Worm (Caenorhabditis elegans): ENCODE measurements around the gene M01H9.10.

Gene M01H9.10

DNA sequence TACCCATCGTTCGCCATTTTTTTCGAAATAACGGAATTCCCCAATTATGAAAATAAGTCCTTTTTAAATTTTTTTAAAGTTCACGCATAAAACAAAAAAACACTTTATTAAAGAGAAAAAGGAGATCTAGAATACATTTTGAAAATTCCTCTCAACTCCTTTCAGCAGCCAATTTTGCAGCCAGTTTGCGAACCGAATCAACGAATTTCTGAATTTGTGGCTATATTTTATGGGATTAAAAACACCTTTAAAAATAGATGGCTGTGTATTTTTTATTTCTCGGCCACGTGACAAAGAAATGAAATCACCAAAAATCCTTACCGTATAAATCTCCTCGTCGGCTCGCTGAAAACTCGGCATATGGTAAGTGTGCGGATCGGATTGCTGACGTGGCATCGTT lies at the start of gene M01H9.10:
TSS of gene M01H9.10 (minus strand) at position 101 of the 400 bp plus-strand sequence.
- TF ChIP-seq ztf-23 (GFP tag; IDR thresholded peaks at IDR 0.05) (no peak), klf-2 (GFP tag; conservative IDR thresholded peaks at IDR 0.05) (no peak), ztf-29 (GFP tag; IDR thresholded peaks at IDR 0.05) (no peak), flt-1 (GFP tag; IDR thresholded peaks at IDR 0.05) (no peak), tab-1 (GFP tag; IDR thresholded peaks at IDR 0.05) (no peak), cog-1 (tag; optimal IDR thresholded peaks at IDR 0.05) (no peak), T22C8.4 (GFP tag; IDR thresholded peaks at IDR 0.05) (no peak), ref-1 (GFP tag; conservative IDR thresholded peaks at IDR 0.05) (no peak), med-1 (GFP tag; optimal IDR thresholded peaks at IDR 0.05; ENCODE audit: insufficient read depth) (no peak)

ce11 chrIV:4526724-4527123 lies 46.8 kb upstream of the M01H9.10 start:
- TF ChIP-seq tab-1 (GFP tag; IDR thresholded peaks at IDR 0.05) (no peak), ztf-23 (GFP tag; IDR thresholded peaks at IDR 0.05) (no peak), T22C8.4 (GFP tag; IDR thresholded peaks at IDR 0.05) (no peak), flt-1 (GFP tag; IDR thresholded peaks at IDR 0.05) (no peak), ref-1 (GFP tag; conservative IDR thresholded peaks at IDR 0.05) (no peak), ztf-29 (GFP tag; IDR thresholded peaks at IDR 0.05) (no peak), cog-1 (tag; optimal IDR thresholded peaks at IDR 0.05) (no peak), med-1 (GFP tag; optimal IDR thresholded peaks at IDR 0.05; ENCODE audit: insufficient read depth) (no peak), klf-2 (GFP tag; conservative IDR thresholded peaks at IDR 0.05) (no peak)

DNA sequence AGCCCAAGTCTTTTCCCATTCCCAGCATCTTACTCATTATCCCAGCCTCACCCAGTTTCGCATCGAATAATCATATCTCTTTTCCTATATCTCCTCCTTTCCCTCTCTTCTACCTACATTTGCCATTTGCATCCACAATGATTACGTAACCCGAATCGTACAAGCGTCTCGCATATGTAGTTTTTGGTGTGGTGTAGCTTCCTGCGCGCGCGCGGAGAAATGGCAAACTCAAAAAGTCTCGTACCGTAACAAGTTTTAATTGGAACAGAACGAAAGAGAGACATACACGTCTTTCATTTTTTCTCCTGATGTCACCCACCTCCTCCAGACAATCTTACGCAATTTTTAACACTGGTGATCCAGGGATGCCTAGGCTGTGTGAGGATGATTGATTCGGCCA lies 46.1 kb upstream of the M01H9.10 start:
- TF ChIP-seq tab-1 (GFP tag; IDR thresholded peaks at IDR 0.05) (no peak), flt-1 (GFP tag; IDR thresholded peaks at IDR 0.05) (no peak), cog-1 (tag; optimal IDR thresholded peaks at IDR 0.05) (no peak), ref-1 (GFP tag; conservative IDR thresholded peaks at IDR 0.05) (no peak), ztf-23 (GFP tag; IDR thresholded peaks at IDR 0.05) (no peak), klf-2 (GFP tag; conservative IDR thresholded peaks at IDR 0.05) (no peak), ztf-29 (GFP tag; IDR thresholded peaks at IDR 0.05) (no peak), med-1 (GFP tag; optimal IDR thresholded peaks at IDR 0.05; ENCODE audit: insufficient read depth) (no peak), T22C8.4 (GFP tag; IDR thresholded peaks at IDR 0.05) (no peak)

DNA sequence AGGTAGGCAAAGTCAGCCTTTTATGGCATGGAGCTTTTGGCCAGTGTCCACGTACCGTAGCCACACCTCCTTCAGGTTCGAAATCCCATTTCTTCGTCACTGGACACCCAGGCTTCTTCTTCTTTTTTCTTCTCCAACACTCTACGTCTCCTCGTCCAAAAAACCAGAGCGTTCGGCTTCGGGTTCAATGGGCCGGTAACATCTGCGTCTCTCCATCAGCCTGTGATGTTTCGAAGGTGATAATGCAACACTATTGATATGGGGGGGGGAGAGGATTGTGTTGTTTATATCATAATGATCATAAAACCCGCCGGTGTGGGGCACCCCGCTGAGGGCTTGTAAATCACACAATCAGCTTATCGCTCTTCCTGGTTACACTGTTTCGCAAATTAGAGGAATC lies 45.0 kb upstream of the M01H9.10 start, which contains the start of gene ZK180.6:
TSS of gene ZK180.6 (minus strand) at position 101 of the 400 bp plus-strand sequence.
- TF ChIP-seq ztf-23 (GFP tag; IDR thresholded peaks at IDR 0.05) (no peak), flt-1 (GFP tag; IDR thresholded peaks at IDR 0.05) (no peak), med-1 (GFP tag; optimal IDR thresholded peaks at IDR 0.05; ENCODE audit: insufficient read depth) (no peak), klf-2 (GFP tag; conservative IDR thresholded peaks at IDR 0.05) (no peak)

ce11 chrIV:4523461-4523860 lies 43.5 kb upstream of the M01H9.10 start:
- TF ChIP-seq flt-1 (GFP tag; IDR thresholded peaks at IDR 0.05) (no peak), klf-2 (GFP tag; conservative IDR thresholded peaks at IDR 0.05) (no peak)

DNA sequence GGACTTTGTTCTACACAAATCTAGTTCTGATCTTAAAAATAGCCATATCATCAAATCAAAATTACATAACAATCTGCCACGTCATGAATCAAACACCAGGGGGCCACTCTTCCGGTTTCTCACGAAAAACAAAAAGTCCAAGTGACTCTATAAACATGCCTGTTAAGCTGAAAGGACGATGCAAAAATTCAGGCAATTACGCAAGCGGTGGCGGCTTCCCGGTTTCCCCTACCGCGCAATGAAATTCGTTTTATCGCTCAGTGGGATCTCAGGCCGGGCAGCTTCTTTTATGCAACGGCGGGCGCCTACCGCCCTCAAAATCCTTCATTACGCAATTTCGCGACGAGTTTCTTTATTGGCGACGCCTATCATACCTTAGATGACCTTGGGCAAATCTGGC lies 39.8 kb upstream of the M01H9.10 start:
- no peak for TF ChIP-seq cog-1 (tag; optimal IDR thresholded peaks at IDR 0.05)
- TF ChIP-seq T22C8.4 (GFP tag; IDR thresholded peaks at IDR 0.05), result no peak
- no peak for TF ChIP-seq ref-1 (GFP tag; conservative IDR thresholded peaks at IDR 0.05)
- TF ChIP-seq ztf-29 (GFP tag; IDR thresholded peaks at IDR 0.05), result no peak
- no peak for TF ChIP-seq ztf-23 (GFP tag; IDR thresholded peaks at IDR 0.05)
- TF ChIP-seq klf-2 (GFP tag; conservative IDR thresholded peaks at IDR 0.05), result no peak
- no peak for TF ChIP-seq med-1 (GFP tag; optimal IDR thresholded peaks at IDR 0.05; ENCODE audit: insufficient read depth)
- TF ChIP-seq tab-1 (GFP tag; IDR thresholded peaks at IDR 0.05), result no peak
- no peak for TF ChIP-seq flt-1 (GFP tag; IDR thresholded peaks at IDR 0.05)

DNA sequence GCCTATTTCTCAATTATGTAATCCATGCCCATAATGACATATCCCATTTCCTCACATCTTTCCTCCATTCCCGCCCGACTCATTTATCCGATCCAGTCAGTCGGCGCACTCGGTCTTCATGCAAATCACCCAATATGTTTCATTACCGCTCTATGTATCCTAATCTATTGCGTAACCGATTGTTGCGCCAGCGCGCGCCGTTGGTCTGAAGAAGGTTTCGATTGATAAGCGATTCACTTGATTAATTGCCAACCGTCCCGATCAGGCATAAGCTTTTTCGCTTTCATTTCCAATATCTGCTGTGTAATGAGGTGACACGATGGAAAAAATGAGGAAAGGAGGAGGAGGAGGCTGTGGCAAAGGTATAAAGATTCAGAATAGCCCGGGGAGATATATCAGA lies 38.2 kb upstream of the M01H9.10 start:
- no peak for TF ChIP-seq klf-2 (GFP tag; conservative IDR thresholded peaks at IDR 0.05)
- no peak for TF ChIP-seq ztf-23 (GFP tag; IDR thresholded peaks at IDR 0.05)
- TF ChIP-seq ztf-29 (GFP tag; IDR thresholded peaks at IDR 0.05), result no peak
- TF ChIP-seq cog-1 (tag; optimal IDR thresholded peaks at IDR 0.05), result no peak
- TF ChIP-seq tab-1 (GFP tag; IDR thresholded peaks at IDR 0.05), result no peak
- TF ChIP-seq med-1 (GFP tag; optimal IDR thresholded peaks at IDR 0.05; ENCODE audit: insufficient read depth), result no peak
- TF ChIP-seq ref-1 (GFP tag; conservative IDR thresholded peaks at IDR 0.05), result no peak
- TF ChIP-seq T22C8.4 (GFP tag; IDR thresholded peaks at IDR 0.05), result no peak
- TF ChIP-seq flt-1 (GFP tag; IDR thresholded peaks at IDR 0.05), result no peak

DNA sequence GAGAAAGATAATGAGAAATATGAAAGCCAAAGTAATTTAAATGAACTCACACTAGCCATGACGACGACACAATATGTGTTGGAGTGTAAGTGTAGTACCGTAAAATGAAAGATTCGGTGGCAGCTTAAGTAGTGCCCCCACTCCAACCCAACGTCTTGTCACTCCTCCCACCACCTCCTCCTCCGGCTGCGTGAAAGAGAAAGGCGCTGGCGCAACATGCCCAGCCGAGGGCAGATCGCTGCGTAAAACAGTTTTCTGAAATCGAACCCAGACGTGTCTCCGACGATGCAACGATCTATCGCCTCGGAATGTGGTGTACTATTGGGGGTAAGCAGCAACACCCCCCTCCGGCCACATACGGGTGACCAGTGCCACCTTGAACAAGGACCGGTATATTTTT lies 37.1 kb upstream of the M01H9.10 start, which contains the start of gene ZK180.5:
TSS of gene ZK180.5 (minus strand) at position 101 of the 400 bp plus-strand sequence.
- TF ChIP-seq cog-1 (tag; optimal IDR thresholded peaks at IDR 0.05), result no peak
- no peak for TF ChIP-seq flt-1 (GFP tag; IDR thresholded peaks at IDR 0.05)
- no peak for TF ChIP-seq ref-1 (GFP tag; conservative IDR thresholded peaks at IDR 0.05)
- no peak for TF ChIP-seq tab-1 (GFP tag; IDR thresholded peaks at IDR 0.05)
- TF ChIP-seq ztf-23 (GFP tag; IDR thresholded peaks at IDR 0.05), result no peak
- TF ChIP-seq T22C8.4 (GFP tag; IDR thresholded peaks at IDR 0.05), result no peak
- TF ChIP-seq med-1 (GFP tag; optimal IDR thresholded peaks at IDR 0.05; ENCODE audit: insufficient read depth), result no peak
- TF ChIP-seq klf-2 (GFP tag; conservative IDR thresholded peaks at IDR 0.05), result no peak
- TF ChIP-seq ztf-29 (GFP tag; IDR thresholded peaks at IDR 0.05), result no peak

DNA sequence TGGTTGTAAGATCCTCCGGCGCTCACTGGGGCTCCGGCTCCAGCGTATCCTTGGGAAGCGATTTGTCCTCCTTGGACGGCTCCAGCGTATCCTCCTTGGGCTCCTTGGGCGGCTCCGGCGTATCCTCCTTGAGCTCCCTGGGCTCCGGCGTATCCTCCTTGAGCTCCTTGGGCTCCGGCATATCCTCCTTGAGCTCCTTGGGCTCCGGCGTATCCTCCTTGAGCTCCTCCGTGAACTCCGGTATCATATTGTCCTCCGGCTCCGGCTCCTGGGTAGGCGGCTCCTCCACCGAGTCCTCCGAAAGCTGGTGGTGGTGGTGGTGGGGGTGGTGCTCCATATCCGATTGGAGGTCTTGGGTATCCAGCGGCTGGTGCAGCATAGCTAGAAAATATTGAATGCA lies 36.6 kb upstream of the M01H9.10 start:
- no peak for TF ChIP-seq flt-1 (GFP tag; IDR thresholded peaks at IDR 0.05)
- TF ChIP-seq ref-1 (GFP tag; conservative IDR thresholded peaks at IDR 0.05), result no peak
- TF ChIP-seq med-1 (GFP tag; optimal IDR thresholded peaks at IDR 0.05; ENCODE audit: insufficient read depth), result no peak
- TF ChIP-seq cog-1 (tag; optimal IDR thresholded peaks at IDR 0.05), result no peak
- no peak for TF ChIP-seq ztf-23 (GFP tag; IDR thresholded peaks at IDR 0.05)
- no peak for TF ChIP-seq ztf-29 (GFP tag; IDR thresholded peaks at IDR 0.05)
- TF ChIP-seq klf-2 (GFP tag; conservative IDR thresholded peaks at IDR 0.05), result no peak
- TF ChIP-seq T22C8.4 (GFP tag; IDR thresholded peaks at IDR 0.05), result no peak

ce11 chrIV:4513269-4513819 lies 33.4 kb upstream of the M01H9.10 start, which contains the start of gene sar-1:
Gene sar-1 (minus strand): TSS chrIV:4513319.
- TF ChIP-seq ztf-23 (GFP tag; IDR thresholded peaks at IDR 0.05), result 0 out of 2 replicates have a peak, but pooled peaks have one; percentile 28
- no peak; the same call in 1 of the 2 replicates for TF ChIP-seq tab-1 (GFP tag; IDR thresholded peaks at IDR 0.05)
- TF ChIP-seq T22C8.4 (GFP tag; IDR thresholded peaks at IDR 0.05), result no peak
- peak; percentile 3 for TF ChIP-seq med-1 (GFP tag; optimal IDR thresholded peaks at IDR 0.05; ENCODE audit: insufficient read depth)
- TF ChIP-seq klf-2 (GFP tag; conservative IDR thresholded peaks at IDR 0.05), result no peak
- TF ChIP-seq flt-1 (GFP tag; IDR thresholded peaks at IDR 0.05), result 0 out of 2 replicates have a peak, but pooled peaks have one; percentile 22
- TF ChIP-seq ztf-29 (GFP tag; IDR thresholded peaks at IDR 0.05), result peak; percentile 75; the same call in 1 of the 2 replicates
- TF ChIP-seq ref-1 (GFP tag; conservative IDR thresholded peaks at IDR 0.05), result no peak
- TF ChIP-seq cog-1 (tag; optimal IDR thresholded peaks at IDR 0.05), result peak; percentile 12
